Fruit fly (Drosophila melanogaster) whole organism, pupa: ENCODE results near the gene twe.
A peak's percentile ranks its signal among the peaks of the same experiment; 100 is the strongest.

Experiments used
- CG14655 ChIP-seq: fragments of 200-800 bp; sonication (Bioruptor generic); optimal IDR thresholded peaks from 3 replicates; lab custom pipeline; 2017; ENCODE audit warnings: mild to moderate bottlenecking, missing biosample characterization, missing genetic modification reagents, missing genetic modification characterization
- CG8159 ChIP-seq: fragments of 200-800 bp; sonication (Bioruptor generic); optimal IDR thresholded peaks from 3 replicates; lab custom pipeline; 2018; ENCODE audit warnings: missing biosample characterization, mild to moderate bottlenecking, missing genetic modification characterization, moderate library complexity
- CG8301 ChIP-seq: fragments of 200-800 bp; sonication (Bioruptor generic); optimal IDR thresholded peaks from 2 replicates; lab custom pipeline; 2018; ENCODE audit warnings: missing biosample characterization, mild to moderate bottlenecking, missing genetic modification characterization
- Ets98B ChIP-seq: fragments of 200-800 bp; sonication (Bioruptor generic); IDR thresholded peaks from 2 replicates; pipeline ENCODE4 v1.3.6; 2022; ENCODE audit warnings: missing biosample characterization, missing genetic modification characterization
- Pif1B ChIP-seq: fragments of 200-800 bp; sonication (Bioruptor generic); optimal IDR thresholded peaks from 3 replicates; lab custom pipeline; 2016; ENCODE audit warnings: missing biosample characterization, missing genetic modification characterization
- rn ChIP-seq: fragments of 200-800 bp; sonication (Bioruptor generic); IDR thresholded peaks from 2 replicates; pipeline ENCODE4 v1.3.6; 2022; ENCODE audit warnings: missing biosample characterization, missing genetic modification characterization

DNA sequence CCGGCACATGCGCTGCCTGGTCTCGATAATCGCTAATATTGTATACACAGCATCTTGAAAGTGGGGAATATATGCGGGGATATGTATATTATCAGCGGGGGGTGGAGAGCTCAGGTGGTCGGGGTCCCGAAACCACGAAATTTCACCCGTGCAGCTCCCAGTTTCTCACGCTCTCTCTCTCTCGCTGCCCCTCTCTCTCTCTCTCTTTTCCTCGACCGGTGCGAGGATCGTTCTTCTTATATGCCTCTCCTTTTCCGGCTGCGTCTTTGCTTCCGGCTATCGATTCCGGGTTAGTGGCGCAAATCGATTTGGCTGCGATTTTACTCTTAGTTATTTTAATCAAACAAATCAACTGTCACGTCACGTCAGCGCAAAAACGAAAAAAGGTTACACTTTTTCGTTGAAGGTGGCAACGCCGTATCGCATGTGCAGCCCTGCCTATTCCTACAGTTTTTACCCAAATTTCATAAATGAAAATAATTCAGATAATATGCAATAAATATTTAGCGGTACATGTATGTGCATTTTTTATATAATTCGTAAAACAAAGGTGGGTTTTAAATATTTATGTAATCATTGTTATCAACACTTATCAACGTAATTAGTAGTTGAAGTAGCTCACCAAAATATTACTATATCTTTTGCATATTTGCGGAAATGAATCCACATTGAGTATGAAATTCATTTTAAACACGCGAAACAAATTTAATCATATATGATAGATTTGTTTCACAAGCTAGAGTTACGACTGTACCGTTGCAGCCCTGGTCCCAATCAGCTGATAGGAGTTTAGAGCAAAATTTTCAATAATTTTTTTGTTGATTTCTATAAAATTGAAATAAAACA, 38.0 kb upstream of the twe start, which contains the start of the genes heix and CG17328:
- TF ChIP-seq Ets98B (GFP tag; lab: Robert Waterston, UW) (peak; percentile 27; the same call in 1 of the 2 replicates), CG14655 (GFP tag; lab: Kevin White, UChicago) (no peak), CG8159 (tag; lab: Kevin White, UChicago) (peak; percentile 73), Pif1B (GFP tag; lab: Kevin White, UChicago) (no peak), rn (GFP tag; lab: Robert Waterston, UW) (0 out of 2 replicates have a peak, but pooled peaks have one; percentile 40), CG8301 (tag; lab: Kevin White, UChicago) (peak; percentile 59)
